Worm (Caenorhabditis elegans): ENCODE data around the gene ztf-9.

ztf-9 gene

ce11 chrV:9666394-9666793 lies 25.6 kb downstream of the ztf-9 start, which contains the start of gene ZK287.1:
TSS of gene ZK287.1 (plus strand) at chrV:9666694.
- TF ChIP-seq egl-27 (tag; optimal IDR thresholded peaks at IDR 0.05) = peak; percentile 29
- no peak for TF ChIP-seq C34F6.9 (tag; optimal IDR thresholded peaks at IDR 0.05)
- TF ChIP-seq zag-1 (tag; optimal IDR thresholded peaks at IDR 0.05) = peak; percentile 28
- TF ChIP-seq unc-55 (GFP tag; optimal IDR thresholded peaks at IDR 0.05) = peak; percentile 35
- no peak for TF ChIP-seq ZK546.5 (tag; optimal IDR thresholded peaks at IDR 0.05)
- TF ChIP-seq nhr-21 (tag; optimal IDR thresholded peaks at IDR 0.05) = no peak
- TF ChIP-seq skn-1 (tag; optimal IDR thresholded peaks at IDR 0.05) = no peak
- TF ChIP-seq elt-3 (tag; optimal IDR thresholded peaks at IDR 0.05) = no peak
- no peak for TF ChIP-seq sma-3 (GFP tag; optimal IDR thresholded peaks at IDR 0.05)
- TF ChIP-seq mbf-1 (tag; optimal IDR thresholded peaks at IDR 0.05) = no peak

- TF ChIP-seq Y55F3AM.14 (GFP tag; optimal IDR thresholded peaks at IDR 0.05) (peak; percentile 39), nhr-129 (tag; optimal IDR thresholded peaks at IDR 0.05) (peak; percentile 64), fos-1 (tag; optimal IDR thresholded peaks at IDR 0.05) (no peak), sma-9 (GFP tag; optimal IDR thresholded peaks at IDR 0.05) (peak; percentile 59), sma-9 (tag; optimal IDR thresholded peaks at IDR 0.05) (no peak), ama-1 (optimal IDR thresholded peaks at IDR 0.05) (no peak), nhr-77 (tag; optimal IDR thresholded peaks at IDR 0.05) (no peak), nhr-6 (tag; optimal IDR thresholded peaks at IDR 0.05) (peak; percentile 10), nhr-12 (tag; optimal IDR thresholded peaks at IDR 0.05) (no peak), ceh-82 (tag; optimal IDR thresholded peaks at IDR 0.05) (no peak), lin-11 (tag; optimal IDR thresholded peaks at IDR 0.05) (peak; percentile 51), egl-27 (tag; optimal IDR thresholded peaks at IDR 0.05) (no peak), C34F6.9 (tag; optimal IDR thresholded peaks at IDR 0.05) (peak; percentile 78), crh-2 (tag; optimal IDR thresholded peaks at IDR 0.05) (no peak), unc-55 (GFP tag; optimal IDR thresholded peaks at IDR 0.05) (peak; percentile 73), unc-39 (tag; optimal IDR thresholded peaks at IDR 0.05) (peak; percentile 28), mdl-1 (tag; optimal IDR thresholded peaks at IDR 0.05) (peak in 1 of 2 experiments; percentile 42), zag-1 (tag; optimal IDR thresholded peaks at IDR 0.05) (peak; percentile 72), mab-5 (tag; optimal IDR thresholded peaks at IDR 0.05) (peak; percentile 54), elt-1 (tag; optimal IDR thresholded peaks at IDR 0.05) (no peak)
Observed at ce11 chrV:9664620-9665019, 27.3 kb downstream of the ztf-9 start.

ce11 chrV:9663948-9664347 lies 28.0 kb downstream of the ztf-9 start:
- TF ChIP-seq ZK546.5 (tag; optimal IDR thresholded peaks at IDR 0.05) (no peak), peb-1 (tag; optimal IDR thresholded peaks at IDR 0.05) (no peak), lsy-2 (tag; optimal IDR thresholded peaks at IDR 0.05) (no peak), F13H6.1 (tag; optimal IDR thresholded peaks at IDR 0.05) (no peak), nhr-129 (tag; optimal IDR thresholded peaks at IDR 0.05) (no peak), lin-13 (GFP tag; optimal IDR thresholded peaks at IDR 0.05) (no peak), R02D3.7 (tag; optimal IDR thresholded peaks at IDR 0.05) (no peak), egl-27 (tag; optimal IDR thresholded peaks at IDR 0.05) (no peak), elt-1 (tag; optimal IDR thresholded peaks at IDR 0.05) (no peak), ztf-11 (tag; optimal IDR thresholded peaks at IDR 0.05) (no peak), nhr-23 (tag; optimal IDR thresholded peaks at IDR 0.05) (no peak), mbf-1 (tag; optimal IDR thresholded peaks at IDR 0.05) (no peak), sem-4 (tag; optimal IDR thresholded peaks at IDR 0.05) (no peak), nhr-237 (tag; optimal IDR thresholded peaks at IDR 0.05) (no peak), ceh-82 (tag; optimal IDR thresholded peaks at IDR 0.05) (no peak), lin-11 (tag; optimal IDR thresholded peaks at IDR 0.05) (no peak), elt-3 (tag; optimal IDR thresholded peaks at IDR 0.05) (no peak)

ce11 chrV:9661514-9661913 lies 30.4 kb downstream of the ztf-9 start, which contains the start of gene pitr-4:
TSS of gene pitr-4 (minus strand) at chrV:9661614.
- no peak for TF ChIP-seq nhr-25 (tag; optimal IDR thresholded peaks at IDR 0.05)
- no peak for TF ChIP-seq ZK546.5 (tag; optimal IDR thresholded peaks at IDR 0.05)
- no peak for TF ChIP-seq alr-1 (tag; optimal IDR thresholded peaks at IDR 0.05)
- TF ChIP-seq nhr-129 (tag; optimal IDR thresholded peaks at IDR 0.05) = no peak
- no peak for TF ChIP-seq aly-2 (tag; optimal IDR thresholded peaks at IDR 0.05)
- no peak for TF ChIP-seq snpc-4 (tag; optimal IDR thresholded peaks at IDR 0.05)

Measured in whole organism, L2 larva.